Worm (Caenorhabditis elegans) whole organism, L1 larva: ENCODE measurements around the gene C04E6.4.

Source experiments
- C04F5.9 ChIP-seq: sonication (generic microtip); optimal IDR thresholded peaks from 2 replicates; lab custom pipeline; 2016; ENCODE audit warnings: missing genetic modification characterization, missing compliant biosample characterization
- C16A3.4 ChIP-seq: fragments of 150-350 bp; optimal IDR thresholded peaks from 2 replicates; lab custom pipeline; 2014; ENCODE audit warnings: missing biosample characterization, missing genetic modification characterization
- F16B12.6 ChIP-seq: fragments of 150-350 bp; optimal IDR thresholded peaks from 2 replicates; lab custom pipeline; 2014; ENCODE audit warnings: missing biosample characterization, missing genetic modification characterization
- Y116A8C.19 ChIP-seq: sonication (generic microtip); optimal IDR thresholded peaks from 2 replicates; lab custom pipeline; 2016; ENCODE audit warnings: missing compliant biosample characterization, missing genetic modification characterization, borderline replicate concordance
- alr-1 ChIP-seq: fragments of 200-800 bp; sonication (Bioruptor generic); optimal IDR thresholded peaks from 2 replicates; lab custom pipeline; 2018; ENCODE audit warnings: borderline replicate concordance, mild to moderate bottlenecking, missing genetic modification characterization, missing compliant biosample characterization
- aly-2 ChIP-seq: fragments of 150-350 bp; optimal IDR thresholded peaks from 2 replicates; lab custom pipeline; 2014; ENCODE audit warnings: missing biosample characterization, missing genetic modification characterization
- blmp-1 ChIP-seq: fragments of 150-350 bp; optimal IDR thresholded peaks from 2 replicates; lab custom pipeline; 2014; ENCODE audit warnings: missing biosample characterization, missing genetic modification characterization
- ceh-63 ChIP-seq: fragments of 200-800 bp; sonication (Bioruptor generic); optimal IDR thresholded peaks from 2 replicates; lab custom pipeline; 2018; ENCODE audit warnings: mild to moderate bottlenecking, missing genetic modification characterization, missing compliant biosample characterization
- ceh-8 ChIP-seq: fragments of 200-800 bp; sonication (Bioruptor generic); optimal IDR thresholded peaks from 2 replicates; lab custom pipeline; 2018; ENCODE audit warnings: mild to moderate bottlenecking, missing genetic modification characterization, moderate library complexity, missing compliant biosample characterization
- ceh-88 ChIP-seq: fragments of 200-800 bp; sonication (Bioruptor generic); IDR thresholded peaks from 2 replicates; pipeline ENCODE4 v1.3.6; 2022; ENCODE audit warnings: missing genetic modification characterization, missing compliant biosample characterization
- ceh-90 ChIP-seq: sonication (generic microtip); optimal IDR thresholded peaks from 2 replicates; lab custom pipeline; 2016; ENCODE audit warnings: missing genetic modification characterization, missing compliant biosample characterization
- dpl-1 ChIP-seq, 3 experiments: fragments of 150-350 bp in 2 of 3; sonication (generic microtip) in 1 of 3; optimal IDR thresholded peaks; 2 replicates each; lab custom pipeline; 2014 to 2017; ENCODE audit warnings: missing biosample characterization in 3 of 3, missing genetic modification characterization in 3 of 3, missing genetic modification reagents in 3 of 3
- dsc-1 ChIP-seq: sonication (generic microtip); optimal IDR thresholded peaks from 2 replicates; lab custom pipeline; 2016; ENCODE audit warnings: mild to moderate bottlenecking, missing genetic modification characterization, missing compliant biosample characterization
- efl-1 ChIP-seq, 4 experiments: fragments of 150-350 bp; optimal IDR thresholded peaks in 3 of 4; peaks in 1 of 4; 1 replicate in 1 of 4; 2 replicates in 3 of 4; lab custom pipeline; 2014; ENCODE audit warnings: missing biosample characterization in 2 of 4, missing genetic modification characterization in 2 of 4, missing genetic modification reagents in 2 of 4
- fkh-8 ChIP-seq: sonication (generic microtip); optimal IDR thresholded peaks from 2 replicates; lab custom pipeline; 2016; ENCODE audit warnings: mild to moderate bottlenecking, missing genetic modification characterization, missing compliant biosample characterization
- fos-1 ChIP-seq: fragments of 150-350 bp; optimal IDR thresholded peaks from 2 replicates; lab custom pipeline; 2014; ENCODE audit warnings: missing biosample characterization, missing genetic modification characterization
- hlh-4 ChIP-seq: sonication (generic microtip); optimal IDR thresholded peaks from 2 replicates; lab custom pipeline; 2016; ENCODE audit warnings: mild to moderate bottlenecking, missing genetic modification characterization, missing compliant biosample characterization
- isw-1 ChIP-seq: fragments of 200-800 bp; sonication (Bioruptor generic); IDR thresholded peaks from 2 replicates; pipeline ENCODE4 v1.3.6; 2022; ENCODE audit warnings: missing genetic modification characterization, missing compliant biosample characterization
- jun-1 ChIP-seq: fragments of 150-350 bp; optimal IDR thresholded peaks from 2 replicates; lab custom pipeline; 2014; ENCODE audit warnings: missing biosample characterization, missing genetic modification reagents, missing genetic modification characterization
- lin-13 ChIP-seq: fragments of 150-350 bp; optimal IDR thresholded peaks from 2 replicates; lab custom pipeline; 2014; ENCODE audit warnings: missing biosample characterization, missing genetic modification reagents, missing genetic modification characterization
- lin-14 ChIP-seq: fragments of 200-800 bp; sonication (Bioruptor generic); optimal IDR thresholded peaks from 2 replicates; lab custom pipeline; 2018; ENCODE audit warnings: mild to moderate bottlenecking, missing genetic modification characterization, moderate library complexity, missing compliant biosample characterization
- lin-35 ChIP-seq, 2 experiments: fragments of 150-350 bp; optimal IDR thresholded peaks; 2 replicates each; lab custom pipeline; 2014; ENCODE audit warnings: missing biosample characterization in 2 of 2, missing genetic modification characterization in 2 of 2, missing genetic modification reagents in 2 of 2
- lin-39 ChIP-seq: fragments of 150-350 bp; optimal IDR thresholded peaks from 2 replicates; lab custom pipeline; 2014; ENCODE audit warnings: missing biosample characterization, missing genetic modification reagents, missing genetic modification characterization
- lir-3 ChIP-seq: sonication (generic microtip); optimal IDR thresholded peaks from 2 replicates; lab custom pipeline; 2016; ENCODE audit warnings: mild to moderate bottlenecking, missing genetic modification characterization, moderate library complexity, missing compliant biosample characterization; ENCODE audit not compliant: poor library complexity
- mdl-1 ChIP-seq, 2 experiments: fragments of 150-350 bp; optimal IDR thresholded peaks; 2 replicates each; lab custom pipeline; 2014 to 2017; ENCODE audit warnings: missing biosample characterization in 2 of 2, missing genetic modification characterization in 2 of 2, inconsistent platforms in 1 of 2
- mef-2 ChIP-seq: fragments of 150-350 bp; optimal IDR thresholded peaks from 2 replicates; lab custom pipeline; 2014; ENCODE audit warnings: missing biosample characterization, missing genetic modification characterization
- mep-1 ChIP-seq: fragments of 150-350 bp; optimal IDR thresholded peaks from 2 replicates; lab custom pipeline; 2014; ENCODE audit warnings: missing biosample characterization, missing genetic modification characterization
- nhr-11 ChIP-seq: fragments of 150-350 bp; optimal IDR thresholded peaks from 2 replicates; lab custom pipeline; 2014; ENCODE audit warnings: missing biosample characterization, missing genetic modification characterization
- nhr-12 ChIP-seq: sonication (generic microtip); optimal IDR thresholded peaks from 2 replicates; lab custom pipeline; 2017; ENCODE audit warnings: missing biosample characterization, missing genetic modification characterization
- nhr-19 ChIP-seq: fragments of 200-800 bp; sonication (Bioruptor generic); conservative IDR thresholded peaks from 2 replicates; pipeline ENCODE4 v1.3.6; 2022; ENCODE audit warnings: missing genetic modification characterization, missing compliant biosample characterization
- nhr-20 ChIP-seq: sonication (generic microtip); optimal IDR thresholded peaks from 2 replicates; lab custom pipeline; 2016; ENCODE audit warnings: mild to moderate bottlenecking, missing genetic modification characterization, missing compliant biosample characterization
- nhr-28 ChIP-seq: fragments of 150-350 bp; optimal IDR thresholded peaks from 2 replicates; lab custom pipeline; 2014; ENCODE audit warnings: missing biosample characterization, missing genetic modification characterization
- nhr-47 ChIP-seq: sonication (generic microtip); optimal IDR thresholded peaks from 2 replicates; lab custom pipeline; 2016; ENCODE audit warnings: mild to moderate bottlenecking, missing genetic modification characterization, moderate library complexity, missing compliant biosample characterization
- nhr-71 ChIP-seq: sonication (generic microtip); optimal IDR thresholded peaks from 2 replicates; lab custom pipeline; 2016; ENCODE audit warnings: mild to moderate bottlenecking, missing genetic modification characterization, moderate library complexity, missing compliant biosample characterization
- nhr-85 ChIP-seq: sonication (generic microtip); peaks from one replicate; lab custom pipeline; 2016; ENCODE audit warnings: missing genetic modification characterization, inconsistent platforms, missing compliant biosample characterization
- nhr-90 ChIP-seq: sonication (generic microtip); optimal IDR thresholded peaks from 2 replicates; lab custom pipeline; 2016; ENCODE audit warnings: mild to moderate bottlenecking, missing genetic modification characterization, missing compliant biosample characterization; ENCODE audit not compliant: poor library complexity
- pag-3 ChIP-seq: sonication (generic microtip); optimal IDR thresholded peaks from 2 replicates; lab custom pipeline; 2017; ENCODE audit warnings: missing genetic modification characterization, mild to moderate bottlenecking, missing compliant biosample characterization, antibody characterized with exemption, borderline replicate concordance; ENCODE audit not compliant: insufficient read depth
- pax-3 ChIP-seq: fragments of 200-800 bp; sonication (Bioruptor generic); optimal IDR thresholded peaks from 2 replicates; lab custom pipeline; 2018; ENCODE audit warnings: mild to moderate bottlenecking, missing genetic modification characterization, moderate library complexity, missing compliant biosample characterization
- pqm-1 ChIP-seq: sonication (generic microtip); optimal IDR thresholded peaks from 3 replicates; lab custom pipeline; 2017; ENCODE audit warnings: missing biosample characterization, missing genetic modification characterization
- rnt-1 ChIP-seq: sonication (generic microtip); optimal IDR thresholded peaks from 2 replicates; lab custom pipeline; 2016; ENCODE audit warnings: mild to moderate bottlenecking, missing genetic modification characterization, moderate library complexity, missing compliant biosample characterization
- snu-23 ChIP-seq: sonication (generic microtip); optimal IDR thresholded peaks from 2 replicates; lab custom pipeline; 2016; ENCODE audit warnings: missing genetic modification characterization, missing compliant biosample characterization
- sptf-1 ChIP-seq: fragments of 150-350 bp; optimal IDR thresholded peaks from 2 replicates; lab custom pipeline; 2014; ENCODE audit warnings: missing biosample characterization, missing genetic modification characterization
- tbx-2 ChIP-seq: sonication (generic microtip); optimal IDR thresholded peaks from 2 replicates; lab custom pipeline; 2016; ENCODE audit warnings: missing genetic modification characterization, missing compliant biosample characterization
- unc-62 ChIP-seq: fragments of 150-350 bp; optimal IDR thresholded peaks from 2 replicates; lab custom pipeline; 2014; ENCODE audit warnings: missing biosample characterization, missing genetic modification reagents, missing genetic modification characterization
- zag-1 ChIP-seq: fragments of 150-350 bp; optimal IDR thresholded peaks from 2 replicates; lab custom pipeline; 2014; ENCODE audit warnings: missing biosample characterization, missing genetic modification characterization
- ztf-4 ChIP-seq: fragments of 150-350 bp; optimal IDR thresholded peaks from 2 replicates; lab custom pipeline; 2014; ENCODE audit warnings: missing biosample characterization, missing genetic modification characterization

The C04E6.4 gene

DNA sequence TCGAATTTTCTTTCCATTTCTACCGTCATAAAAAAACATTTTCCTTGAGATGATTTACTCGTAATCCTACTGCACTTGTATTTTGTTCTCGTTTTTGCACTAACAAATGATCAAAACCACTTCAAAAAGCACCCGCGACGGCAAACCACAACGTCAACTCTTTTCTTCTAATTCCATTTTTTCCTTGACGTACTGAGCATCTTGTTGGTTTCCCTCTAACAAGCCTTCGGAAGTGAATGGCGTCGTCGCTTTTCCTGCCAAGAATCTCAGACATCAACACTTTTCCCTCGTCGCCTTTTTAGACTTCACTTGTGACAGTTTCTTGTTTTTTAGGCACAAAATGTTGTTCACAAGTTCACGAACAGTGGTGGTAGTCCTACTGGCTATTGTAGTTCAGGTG is 5.2 kb downstream of the C04E6.4 start, which contains the start of gene C04E6.13:
Gene C04E6.13, plus strand, starts transcription at position 301 of the 400 bp plus-strand sequence.
- TF ChIP-seq efl-1 (optimal IDR thresholded peaks at IDR 0.05; lab: Kevin White, UChicago), result no peak
- peak in 1 of 2 experiments; percentile 7 for TF ChIP-seq efl-1 (GFP tag; optimal IDR thresholded peaks at IDR 0.05 in 1 of 2; lab: Kevin White, UChicago)
- no peak for TF ChIP-seq fkh-8
- TF ChIP-seq, all 84 proteins: peak for 1

DNA sequence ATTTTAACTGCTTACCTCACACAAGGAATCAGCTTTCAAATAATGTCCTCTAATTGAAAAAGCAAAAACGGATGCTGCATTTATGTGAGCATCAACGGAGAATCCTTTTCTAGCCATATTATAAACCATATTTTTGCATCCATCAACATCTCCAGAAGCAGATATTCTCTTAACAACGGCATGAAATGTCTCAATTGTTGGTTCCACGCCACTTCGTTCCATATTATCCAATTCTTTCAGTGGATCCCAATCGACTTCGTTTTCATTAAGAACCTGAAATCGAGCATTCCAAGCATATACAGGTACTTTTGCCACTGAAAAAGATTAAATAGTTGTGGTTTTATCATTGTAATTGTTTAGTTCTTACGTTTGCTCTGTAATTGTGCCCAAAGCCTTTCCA is 9.7 kb downstream of the C04E6.4 start:
- TF ChIP-seq efl-1 (optimal IDR thresholded peaks at IDR 0.05; lab: Kevin White, UChicago) (no peak), efl-1 (GFP tag; optimal IDR thresholded peaks at IDR 0.05 in 1 of 2; lab: Kevin White, UChicago) (peak in 1 of 2 experiments; percentile 75), lin-14 (no peak)

DNA sequence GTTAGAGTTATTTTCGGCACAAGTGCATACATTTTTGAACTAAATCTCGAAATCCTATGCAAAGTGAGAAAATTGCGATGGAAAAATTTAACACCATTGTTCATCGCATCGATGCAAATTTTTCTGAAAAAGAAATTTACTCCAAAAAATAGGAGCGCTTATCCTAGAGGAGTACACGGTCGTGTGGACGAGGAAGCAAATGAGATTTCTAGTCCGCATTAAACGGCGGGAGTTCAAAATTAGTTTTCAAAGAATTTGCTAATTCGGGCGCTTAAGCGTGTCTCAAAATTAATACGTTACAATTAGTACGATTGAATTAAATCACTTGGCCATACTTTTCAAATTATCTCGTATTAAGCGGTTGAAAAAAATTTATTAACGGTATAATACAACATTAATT is 10.5 kb downstream of the C04E6.4 start, which contains the start of gene lrpr-1:
Gene lrpr-1, minus strand, starts transcription at position 185 of the 400 bp plus-strand sequence.
- TF ChIP-seq fos-1 (tag; lab: Kevin White, UChicago) (peak; percentile 59), F16B12.6 (peak; percentile 46), nhr-71 (tag; lab: Kevin White, UChicago) (peak; percentile 96), nhr-12 (tag; lab: Kevin White, UChicago) (no peak), ceh-63 (peak; percentile 92), alr-1 (tag; lab: Kevin White, UChicago) (no peak), pag-3 (no peak), nhr-20 (tag; lab: Kevin White, UChicago) (peak; percentile 93), mep-1 (tag; lab: Kevin White, UChicago) (peak; percentile 72), nhr-28 (no peak), mef-2 (no peak), lin-13 (peak; percentile 71), aly-2 (tag; lab: Kevin White, UChicago) (peak; percentile 68), Y116A8C.19 (tag; lab: Kevin White, UChicago) (peak; percentile 96), unc-62 (no peak), rnt-1 (tag; lab: Kevin White, UChicago) (peak; percentile 100), lir-3 (peak; percentile 98), nhr-85 (peak; percentile 98), dsc-1 (tag; lab: Kevin White, UChicago) (peak; percentile 98), hlh-4 (peak; percentile 71), mdl-1 (tag; optimal IDR thresholded peaks at IDR 0.05; lab: Kevin White, UChicago) (peak in 1 of 2 experiments; percentile 68), jun-1 (tag; lab: Kevin White, UChicago) (peak; percentile 57), fkh-8 (peak; percentile 86), zag-1 (tag; lab: Kevin White, UChicago) (no peak), sptf-1 (no peak), nhr-11 (tag; lab: Kevin White, UChicago) (peak; percentile 71), nhr-47 (tag; lab: Kevin White, UChicago) (peak; percentile 97), isw-1 (GFP tag; lab: Robert Waterston, UW) (peak; percentile 86), lin-14 (peak; percentile 86), nhr-19 (GFP tag; lab: Robert Waterston, UW) (peak; percentile 93), snu-23 (GFP tag; lab: Kevin White, UChicago) (peak; percentile 92), ceh-90 (tag; lab: Kevin White, UChicago) (peak; percentile 99), dpl-1 (GFP tag; optimal IDR thresholded peaks at IDR 0.05; lab: Kevin White, UChicago) (peak; percentile 97 to 99 (median 98)), ceh-88 (GFP tag; lab: Robert Waterston, UW) (peak; percentile 71; the same call in 1 of the 2 replicates), ceh-8 (GFP tag; lab: Kevin White, UChicago) (peak; percentile 77), pax-3 (tag; lab: Kevin White, UChicago) (peak; percentile 97), C16A3.4 (tag; lab: Kevin White, UChicago) (peak; percentile 42), ztf-4 (tag; lab: Kevin White, UChicago) (no peak), blmp-1 (tag; lab: Kevin White, UChicago) (peak; percentile 57), nhr-90 (tag; lab: Kevin White, UChicago) (peak; percentile 97), C04F5.9 (tag; lab: Kevin White, UChicago) (peak; percentile 94), lin-35 (GFP tag; optimal IDR thresholded peaks at IDR 0.05; lab: Kevin White, UChicago) (peak; percentile 99), efl-1 (optimal IDR thresholded peaks at IDR 0.05; lab: Kevin White, UChicago) (peak; percentile 99), efl-1 (GFP tag; optimal IDR thresholded peaks at IDR 0.05 in 1 of 2; lab: Kevin White, UChicago) (peak; percentile 98 to 100), pqm-1 (tag; lab: Kevin White, UChicago) (no peak), tbx-2 (tag; lab: Kevin White, UChicago) (peak; percentile 97), lin-39 (tag; lab: Kevin White, UChicago) (peak; percentile 69)
